Worm (Caenorhabditis elegans) whole organism, midembryonic: ENCODE data around the gene tpa-1.

Experiments
- T22C8.4 ChIP-seq: fragments of 200-800 bp; sonication (Bioruptor generic); IDR thresholded peaks from 2 replicates; pipeline ENCODE4 v1.3.6; 2022; ENCODE audit warnings: missing genetic modification characterization, missing compliant biosample characterization
- cog-1 ChIP-seq: sonication (generic microtip); optimal IDR thresholded peaks from 2 replicates; lab custom pipeline; 2016; ENCODE audit warnings: missing genetic modification characterization, missing compliant biosample characterization
- flt-1 ChIP-seq: fragments of 200-800 bp; sonication (Bioruptor generic); IDR thresholded peaks from 2 replicates; pipeline ENCODE4 v1.3.6; 2022; ENCODE audit warnings: missing genetic modification characterization, missing compliant biosample characterization
- tab-1 ChIP-seq: fragments of 200-800 bp; sonication (Bioruptor generic); IDR thresholded peaks from 2 replicates; pipeline ENCODE4 v1.3.6; 2022; ENCODE audit warnings: missing genetic modification characterization, missing compliant biosample characterization

ce11 chrIV:157809-158208 lies 66.0 kb downstream of the tpa-1 start, which contains the start of gene gegf-1:
- no peak for TF ChIP-seq flt-1 (GFP tag; lab: Robert Waterston, UW)
- TF ChIP-seq cog-1 (tag; lab: Kevin White, UChicago) = no peak
- no peak for TF ChIP-seq T22C8.4
- no peak for TF ChIP-seq tab-1 (GFP tag; lab: Robert Waterston, UW)
